Fruit fly (Drosophila melanogaster): ENCODE measurements around the gene CG31954.
A peak's percentile ranks its signal among the peaks of the same experiment; 100 is the strongest.

CG31954 gene

dm6 chr2L:3480443-3480839 is 29.5 kb downstream of the CG31954 start (continued):
- TF ChIP-seq CG14710 (tag; optimal IDR thresholded peaks at IDR 0.05) (peak; percentile 19), vfl (GFP tag; optimal IDR thresholded peaks at IDR 0.05) (no peak), toy (GFP tag; IDR thresholded peaks at IDR 0.05) (no peak), CG2202 (tag; optimal IDR thresholded peaks at IDR 0.05) (peak; percentile 12), cg (GFP tag; optimal IDR thresholded peaks at IDR 0.05) (peak; percentile 67), Camta (GFP tag; optimal IDR thresholded peaks at IDR 0.05) (no peak), Nf-YB (GFP tag; optimal IDR thresholded peaks at IDR 0.05) (no peak), CG6765 (GFP tag; optimal IDR thresholded peaks at IDR 0.05) (no peak), stwl (tag; optimal IDR thresholded peaks at IDR 0.05) (peak; percentile 49), HLH4C (GFP tag; IDR thresholded peaks at IDR 0.05; ENCODE audit: partially characterized antibody) (no peak), al (GFP tag; IDR thresholded peaks at IDR 0.05) (no peak), inv (GFP tag; IDR thresholded peaks at IDR 0.05; ENCODE audit: partially characterized antibody) (no peak), tna (GFP tag; IDR thresholded peaks at IDR 0.05; ENCODE audit: partially characterized antibody) (no peak), chinmo (GFP tag; IDR thresholded peaks at IDR 0.05; ENCODE audit: partially characterized antibody) (peak; percentile 14; the same call in 1 of the 4 replicates), CG4617 (GFP tag; optimal IDR thresholded peaks at IDR 0.05; ENCODE audit: borderline replicate concordance) (no peak), vvl (GFP tag; IDR thresholded peaks at IDR 0.05) (0 out of 2 replicates have a peak, but pooled peaks have one; percentile 11), CG31365 (tag; optimal IDR thresholded peaks at IDR 0.05) (no peak), sisA (GFP tag; IDR thresholded peaks at IDR 0.05) (no peak), crol (GFP tag; IDR thresholded peaks at IDR 0.05) (no peak), E2f2 (GFP tag; IDR thresholded peaks at IDR 0.05) (peak; percentile 80)

dm6 chr2L:3479697-3480442 is 30.0 kb downstream of the CG31954 start:
- TF ChIP-seq Atf6 (GFP tag; IDR thresholded peaks at IDR 0.05) (peak; percentile 58), CG42726 (GFP tag; IDR thresholded peaks at IDR 0.05; ENCODE audit: partially characterized antibody) (no peak), sug (tag; optimal IDR thresholded peaks at IDR 0.05) (peak; percentile 43), mirr (GFP tag; optimal IDR thresholded peaks at IDR 0.05) (peak; percentile 18), CG34376 (GFP tag; optimal IDR thresholded peaks at IDR 0.05) (peak; percentile 11), sens (GFP tag) (peak; percentile 67), B-H2 (GFP tag; optimal IDR thresholded peaks at IDR 0.05) (no peak), nmo (GFP tag; optimal IDR thresholded peaks at IDR 0.05) (no peak), Med (GFP tag) (peak; percentile 61), lbe (GFP tag; optimal IDR thresholded peaks at IDR 0.05) (peak; percentile 19), CG17385 (GFP tag; optimal IDR thresholded peaks at IDR 0.05) (no peak), crol (GFP tag; IDR thresholded peaks at IDR 0.05) (peak; percentile 66; the same call in 1 of the 2 replicates), CG13624 (GFP tag; optimal IDR thresholded peaks at IDR 0.05) (peak; percentile 95), CG13894 (tag; optimal IDR thresholded peaks at IDR 0.05) (peak; percentile 65), CG32767 (GFP tag; IDR thresholded peaks at IDR 0.05) (peak; percentile 67; the same call in 1 of the 2 replicates), ci (GFP tag; IDR thresholded peaks at IDR 0.05) (peak; percentile 52; the same call in 1 of the 3 replicates), NFAT (GFP tag; IDR thresholded peaks at IDR 0.05) (0 out of 2 replicates have a peak, but pooled peaks have one; percentile 14), CG11456 (GFP tag; IDR thresholded peaks at IDR 0.05) (no peak), Fer1 (GFP tag; optimal IDR thresholded peaks at IDR 0.05) (no peak), chinmo (GFP tag; IDR thresholded peaks at IDR 0.05; ENCODE audit: partially characterized antibody) (peak; percentile 69; the same call in 1 of the 4 replicates), CG18599 (GFP tag; optimal IDR thresholded peaks at IDR 0.05) (peak; percentile 27), CG16779 (GFP tag; IDR thresholded peaks at IDR 0.05) (0 out of 2 replicates have a peak, but pooled peaks have one; percentile 3), twi (tag; optimal IDR thresholded peaks at IDR 0.05) (peak; percentile 86), odd (GFP tag; optimal IDR thresholded peaks at IDR 0.05) (peak; percentile 2), CG10543 (GFP tag; optimal IDR thresholded peaks at IDR 0.05) (peak; percentile 59), amos (GFP tag; IDR thresholded peaks at IDR 0.05; ENCODE audit: partially characterized antibody) (0 out of 2 replicates have a peak, but pooled peaks have one; percentile 20), Adf1 (GFP tag; IDR thresholded peaks at IDR 0.05) (peak; percentile 14; the same call in 1 of the 2 replicates), nau (GFP tag; optimal IDR thresholded peaks at IDR 0.05) (peak; percentile 2), rib (GFP tag; IDR thresholded peaks at IDR 0.05) (peak; percentile 49), cwo (GFP tag; optimal IDR thresholded peaks at IDR 0.05) (peak; percentile 96)
